Fruit fly (Drosophila melanogaster): ENCODE measurements around the gene mRpL20.

dm6 chr3L:13022160-13022853, 4.6 kb upstream of the mRpL20 start, which contains the start of gene Adk2:
- TF ChIP-seq Sin3A (optimal IDR thresholded peaks at IDR 0.05) (no peak), ttk (optimal IDR thresholded peaks at IDR 0.05) (no peak), insv (optimal IDR thresholded peaks at IDR 0.05) (no peak), h (optimal IDR thresholded peaks at IDR 0.05) (no peak), psq (optimal IDR thresholded peaks at IDR 0.05) (no peak)
